Worm (Caenorhabditis elegans) whole organism, L4 larva: Measurements from ENCODE around the gene F15B9.6.
"Not testable (repeated sequence)": the region's sequence is repeated elsewhere in the genome, so short reads cannot be mapped to it uniquely, and the experiment has no call there.

ENCODE experiments used
- T26A8.4 ChIP-seq: fragments of 200-800 bp; sonication (Bioruptor generic); IDR thresholded peaks from 2 replicates; pipeline ENCODE4 v1.3.6; 2022; ENCODE audit warnings: missing genetic modification characterization, missing compliant biosample characterization
- Y105C5A.15 ChIP-seq: fragments of 200-800 bp; sonication (Bioruptor generic); IDR thresholded peaks from 2 replicates; pipeline ENCODE4 v1.3.6; 2022; ENCODE audit warnings: missing genetic modification characterization, missing compliant biosample characterization
- Y75B8A.6 ChIP-seq: fragments of 200-800 bp; sonication (Bioruptor generic); IDR thresholded peaks from 2 replicates; pipeline ENCODE4 v1.3.6; 2022; ENCODE audit warnings: missing genetic modification reagents, missing genetic modification characterization, missing compliant biosample characterization
- aly-2 ChIP-seq: sonication (generic microtip); optimal IDR thresholded peaks from 2 replicates; lab custom pipeline; 2018; ENCODE audit warnings: missing biosample characterization, missing genetic modification characterization
- ama-1 ChIP-seq: fragments of 150-350 bp; optimal IDR thresholded peaks from 2 replicates; lab custom pipeline; 2014; ENCODE audit warnings: inconsistent platforms, mixed read lengths
- arid-1 ChIP-seq: fragments of 200-800 bp; sonication (Bioruptor generic); conservative IDR thresholded peaks from 2 replicates; pipeline ENCODE4 v1.3.6; 2022; ENCODE audit warnings: missing genetic modification reagents, missing genetic modification characterization, missing compliant biosample characterization
- attf-4 ChIP-seq: sonication (generic microtip); optimal IDR thresholded peaks from 3 replicates; lab custom pipeline; 2017; ENCODE audit warnings: missing biosample characterization, missing genetic modification characterization
- ceh-20 ChIP-seq: fragments of 200-800 bp; sonication (Bioruptor generic); IDR thresholded peaks from 2 replicates; pipeline ENCODE4 v1.3.6; 2022; ENCODE audit warnings: missing genetic modification reagents, missing genetic modification characterization, missing compliant biosample characterization
- ceh-44 ChIP-seq: fragments of 200-800 bp; sonication (Bioruptor generic); IDR thresholded peaks from 2 replicates; pipeline ENCODE4 v1.3.6; 2022; ENCODE audit warnings: missing genetic modification reagents, missing genetic modification characterization, missing compliant biosample characterization
- ces-1 ChIP-seq: fragments of 150-350 bp; sonication (generic microtip); optimal IDR thresholded peaks from 4 replicates; lab custom pipeline; 2014; ENCODE audit warnings: missing biosample characterization, missing genetic modification reagents, missing genetic modification characterization
- daf-16 ChIP-seq, 3 experiments: sonication (generic microtip); optimal IDR thresholded peaks; 2 replicates each; lab custom pipeline; 2016 to 2017; ENCODE audit warnings: missing genetic modification characterization in 3 of 3, missing genetic modification reagents in 3 of 3, mild to moderate bottlenecking in 2 of 3, missing compliant biosample characterization in 2 of 3, missing biosample characterization in 1 of 3, moderate library complexity in 1 of 3
- dmd-6 ChIP-seq: fragments of 200-800 bp; sonication (Bioruptor generic); IDR thresholded peaks from 2 replicates; pipeline ENCODE4 v1.3.6; 2022; ENCODE audit warnings: missing genetic modification reagents, missing genetic modification characterization, missing compliant biosample characterization
- dve-1 ChIP-seq: sonication (generic microtip); optimal IDR thresholded peaks from 2 replicates; lab custom pipeline; 2017; ENCODE audit warnings: antibody characterized with exemption, mild to moderate bottlenecking, missing genetic modification characterization, missing compliant biosample characterization; ENCODE audit not compliant: insufficient read depth
- egl-43 ChIP-seq: fragments of 200-800 bp; sonication (Bioruptor generic); IDR thresholded peaks from 2 replicates; pipeline ENCODE4 v1.3.6; 2022; ENCODE audit warnings: missing genetic modification reagents, missing genetic modification characterization, missing compliant biosample characterization
- fkh-10 ChIP-seq: fragments of 150-350 bp; optimal IDR thresholded peaks from 2 replicates; lab custom pipeline; 2014; ENCODE audit warnings: missing biosample characterization, missing genetic modification reagents, missing genetic modification characterization
- hif-1 ChIP-seq, 2 experiments: sonication (generic microtip); optimal IDR thresholded peaks; 2 replicates each; lab custom pipeline; 2016 to 2017; ENCODE audit warnings: missing compliant biosample characterization in 2 of 2, missing genetic modification characterization in 2 of 2, missing genetic modification reagents in 2 of 2, missing genotype in 2 of 2, mild to moderate bottlenecking in 1 of 2
- hlh-11 ChIP-seq: fragments of 200-800 bp; sonication (Bioruptor generic); optimal IDR thresholded peaks from 2 replicates; lab custom pipeline; 2018; ENCODE audit warnings: mild to moderate bottlenecking, missing genetic modification characterization, missing compliant biosample characterization
- hmg-1.1 ChIP-seq: fragments of 200-800 bp; sonication (Bioruptor generic); IDR thresholded peaks from 2 replicates; pipeline ENCODE4 v1.3.6; 2022; ENCODE audit warnings: missing genetic modification reagents, missing genetic modification characterization, missing compliant biosample characterization
- lim-7 ChIP-seq: fragments of 200-800 bp; sonication (Bioruptor generic); IDR thresholded peaks from 2 replicates; pipeline ENCODE4 v1.3.6; 2022; ENCODE audit warnings: missing genetic modification characterization, missing compliant biosample characterization
- lin-1 ChIP-seq: fragments of 200-800 bp; sonication (Bioruptor generic); IDR thresholded peaks from 2 replicates; pipeline ENCODE4 v1.3.6; 2022; ENCODE audit warnings: missing genetic modification reagents, missing genetic modification characterization, missing compliant biosample characterization
- lin-15B ChIP-seq: fragments of 150-350 bp; sonication (generic microtip); optimal IDR thresholded peaks from 3 replicates; lab custom pipeline; 2014; ENCODE audit warnings: missing biosample characterization, missing genetic modification characterization
- lin-29 ChIP-seq: fragments of 200-800 bp; sonication (Bioruptor generic); IDR thresholded peaks from 2 replicates; pipeline ENCODE4 v1.3.6; 2022; ENCODE audit warnings: missing genetic modification reagents, missing genetic modification characterization, missing compliant biosample characterization
- lin-38 ChIP-seq: fragments of 200-800 bp; sonication (Bioruptor generic); IDR thresholded peaks from 2 replicates; pipeline ENCODE4 v1.3.6; 2022; ENCODE audit warnings: missing genetic modification reagents, missing genetic modification characterization, missing compliant biosample characterization
- lsy-2 ChIP-seq, 2 experiments: fragments of 150-350 bp in 1 of 2; sonication (generic microtip) in 1 of 2; optimal IDR thresholded peaks; 2 replicates each; lab custom pipeline; 2014 to 2017; ENCODE audit warnings: missing biosample characterization in 2 of 2, missing genetic modification characterization in 2 of 2
- madf-5 ChIP-seq, 2 experiments: fragments of 200-800 bp; sonication (Bioruptor generic); IDR thresholded peaks; 2 replicates each; pipeline ENCODE4 v1.3.6; 2022; ENCODE audit warnings: missing compliant biosample characterization in 2 of 2, missing genetic modification characterization in 2 of 2
- madf-9 ChIP-seq: fragments of 200-800 bp; sonication (Bioruptor generic); conservative IDR thresholded peaks from 2 replicates; pipeline ENCODE4 v1.3.6; 2022; ENCODE audit warnings: missing genetic modification reagents, missing genetic modification characterization, missing compliant biosample characterization
- mes-2 ChIP-seq: sonication (generic microtip); optimal IDR thresholded peaks from 2 replicates; lab custom pipeline; 2016; ENCODE audit warnings: missing genotype, mild to moderate bottlenecking, missing genetic modification characterization, missing compliant biosample characterization; ENCODE audit not compliant: poor library complexity, severe bottlenecking
- mxl-2 ChIP-seq: fragments of 200-800 bp; sonication (Bioruptor generic); conservative IDR thresholded peaks from 2 replicates; pipeline ENCODE4 v1.3.6; 2022; ENCODE audit warnings: missing genetic modification reagents, missing genetic modification characterization, missing compliant biosample characterization
- mxl-3 ChIP-seq: fragments of 200-800 bp; sonication (Bioruptor generic); optimal IDR thresholded peaks from 2 replicates; lab custom pipeline; 2018; ENCODE audit warnings: mild to moderate bottlenecking, missing genetic modification characterization, missing compliant biosample characterization
- nhr-102 ChIP-seq: sonication (generic microtip); optimal IDR thresholded peaks from 2 replicates; lab custom pipeline; 2016; ENCODE audit warnings: mild to moderate bottlenecking, missing genetic modification characterization, moderate library complexity, missing compliant biosample characterization
- nhr-11 ChIP-seq: fragments of 150-350 bp; optimal IDR thresholded peaks from 2 replicates; lab custom pipeline; 2014; ENCODE audit warnings: missing biosample characterization, missing genetic modification characterization
- nhr-25 ChIP-seq: sonication (generic microtip); optimal IDR thresholded peaks from 2 replicates; lab custom pipeline; 2017; ENCODE audit warnings: missing genetic modification characterization, mild to moderate bottlenecking, missing compliant biosample characterization, antibody characterized with exemption, moderate library complexity, borderline replicate concordance; ENCODE audit not compliant: insufficient read depth
- nhr-42 ChIP-seq: fragments of 200-800 bp; sonication (Bioruptor generic); IDR thresholded peaks from 2 replicates; pipeline ENCODE4 v1.3.6; 2022; ENCODE audit warnings: missing genetic modification characterization, missing compliant biosample characterization
- nhr-48 ChIP-seq: sonication (generic microtip); optimal IDR thresholded peaks from 2 replicates; lab custom pipeline; 2016; ENCODE audit warnings: mild to moderate bottlenecking, missing genetic modification characterization, missing compliant biosample characterization
- pha-4 ChIP-seq, 2 experiments: fragments of 150-350 bp in 1 of 2; fragments of 200-800 bp in 1 of 2; sonication (Bioruptor generic) in 1 of 2; IDR thresholded peaks in 1 of 2; optimal IDR thresholded peaks in 1 of 2; 2 replicates each; pipeline versions ENCODE4 v1.3.6 to Lab custom; 2014 to 2022; ENCODE audit warnings: missing genetic modification characterization in 2 of 2, missing genetic modification reagents in 2 of 2, missing biosample characterization in 1 of 2, missing compliant biosample characterization in 1 of 2
- php-3 ChIP-seq: fragments of 200-800 bp; sonication (Bioruptor generic); IDR thresholded peaks from 2 replicates; pipeline ENCODE4 v1.3.6; 2022; ENCODE audit warnings: missing genetic modification reagents, missing genetic modification characterization, missing compliant biosample characterization
- rbr-2 ChIP-seq: sonication (generic microtip); optimal IDR thresholded peaks from 2 replicates; lab custom pipeline; 2016; ENCODE audit warnings: missing genotype, missing genetic modification characterization, missing compliant biosample characterization
- saeg-2 ChIP-seq: fragments of 200-800 bp; sonication (Bioruptor generic); IDR thresholded peaks from 2 replicates; pipeline ENCODE4 v1.3.6; 2022; ENCODE audit warnings: missing genetic modification reagents, missing genetic modification characterization, missing compliant biosample characterization
- sdz-12 ChIP-seq: fragments of 200-800 bp; sonication (Bioruptor generic); optimal IDR thresholded peaks from 2 replicates; lab custom pipeline; 2018; ENCODE audit warnings: mild to moderate bottlenecking, missing genetic modification characterization, missing compliant biosample characterization
- snpc-1.2 ChIP-seq: fragments of 200-800 bp; sonication (Bioruptor generic); IDR thresholded peaks from 2 replicates; pipeline ENCODE4 v1.3.6; 2022; ENCODE audit warnings: missing genetic modification reagents, missing genetic modification characterization, missing compliant biosample characterization
- spr-3 ChIP-seq: fragments of 200-800 bp; sonication (Bioruptor generic); optimal IDR thresholded peaks from 2 replicates; lab custom pipeline; 2018; ENCODE audit warnings: mild to moderate bottlenecking, missing genetic modification characterization, missing compliant biosample characterization
- tra-1 ChIP-seq: fragments of 200-800 bp; sonication (Bioruptor generic); IDR thresholded peaks from 2 replicates; pipeline ENCODE4 v1.3.6; 2022; ENCODE audit warnings: missing genetic modification reagents, missing genetic modification characterization, missing compliant biosample characterization
- vab-7 ChIP-seq: fragments of 200-800 bp; sonication (Bioruptor generic); IDR thresholded peaks from 2 replicates; pipeline ENCODE4 v1.3.6; 2022; ENCODE audit warnings: missing genetic modification reagents, missing genetic modification characterization, missing compliant biosample characterization
- zfp-3 ChIP-seq: fragments of 200-800 bp; sonication (Bioruptor generic); conservative IDR thresholded peaks from 2 replicates; pipeline ENCODE4 v1.3.6; 2022; ENCODE audit warnings: missing genetic modification reagents, missing genetic modification characterization, missing compliant biosample characterization
- ztf-11 ChIP-seq: fragments of 150-350 bp; optimal IDR thresholded peaks from 2 replicates; lab custom pipeline; 2014; ENCODE audit warnings: missing biosample characterization, missing genetic modification characterization

The F15B9.6 gene

DNA sequence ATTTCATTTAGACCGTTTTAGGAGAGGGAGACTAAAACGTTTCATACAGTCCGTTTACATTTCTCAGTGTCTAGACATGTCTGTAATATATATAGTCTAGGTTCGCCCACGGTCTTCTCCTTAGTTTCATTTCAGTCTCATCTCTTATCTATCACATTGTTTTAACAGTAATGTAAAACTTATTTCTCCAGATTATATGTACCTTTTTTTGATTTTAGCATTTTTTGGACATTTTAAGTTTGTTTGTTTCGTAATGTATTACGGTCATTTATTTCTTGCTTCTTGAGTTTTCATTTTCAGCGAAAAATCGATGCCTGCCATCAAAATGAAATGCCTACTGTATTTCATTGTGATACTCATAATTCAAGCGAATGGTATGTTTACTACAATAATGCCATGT is at the start of gene F15B9.6:
TSS of gene F15B9.6 (plus strand) at position 301 of the 400 bp plus-strand sequence.
- TF ChIP-seq hif-1 (tag; optimal IDR thresholded peaks at IDR 0.05; lab: Kevin White, UChicago) (no peak), madf-5 (GFP tag; IDR thresholded peaks at IDR 0.05; lab: Robert Waterston, UW) (no peak), vab-7 (GFP tag; lab: Robert Waterston, UW) (no peak), lsy-2 (tag; optimal IDR thresholded peaks at IDR 0.05; lab: Kevin White, UChicago) (no peak), mxl-3 (GFP tag; lab: Kevin White, UChicago) (no peak), madf-9 (GFP tag; lab: Robert Waterston, UW) (no peak), Y105C5A.15 (no peak), ceh-44 (no peak), fkh-10 (GFP tag; lab: Kevin White, UChicago) (no peak), ces-1 (no peak), snpc-1.2 (GFP tag; lab: Robert Waterston, UW) (no peak), ztf-11 (no peak), mxl-2 (no peak), arid-1 (no peak), ama-1 (lab: Kevin White, UChicago) (no peak)
- TF ChIP-seq, all 104 proteins: peak for 0

DNA sequence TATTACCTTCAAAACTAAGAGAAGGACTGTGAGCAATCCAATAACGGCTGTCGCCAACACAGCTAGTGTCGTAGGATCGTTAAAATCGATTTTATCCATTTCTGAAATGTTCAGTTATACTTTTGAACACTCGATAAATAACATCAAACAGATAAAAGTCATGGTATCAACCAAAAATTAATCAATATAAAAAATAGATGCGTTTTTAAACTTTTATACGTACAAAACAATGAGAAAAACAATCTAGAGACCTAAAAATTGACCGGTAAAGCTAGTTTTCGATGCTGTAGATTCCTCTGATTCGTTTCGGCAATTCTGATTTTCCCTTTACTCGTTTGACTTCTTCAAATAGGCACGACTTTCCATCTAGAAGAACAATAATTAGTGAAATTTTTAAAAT is 46.8 kb upstream of the F15B9.6 start, which contains the start of gene R186.3:
TSS of gene R186.3 (minus strand) at position 101 of the 400 bp plus-strand sequence.
- TF ChIP-seq mes-2 (tag; lab: Kevin White, UChicago): no peak
- TF ChIP-seq lim-7: no peak
- no peak for TF ChIP-seq lin-29 (GFP tag; lab: Robert Waterston, UW)
- TF ChIP-seq aly-2: no peak
- TF ChIP-seq pha-4 (GFP tag; IDR thresholded peaks at IDR 0.05; lab: Robert Waterston, UW): no peak
- TF ChIP-seq pha-4 (tag; optimal IDR thresholded peaks at IDR 0.05; lab: Kevin White, UChicago): no peak
- TF ChIP-seq sdz-12 (GFP tag; lab: Kevin White, UChicago): no peak
- TF ChIP-seq egl-43 (GFP tag; lab: Robert Waterston, UW): no peak
- no peak for TF ChIP-seq hmg-1.1 (GFP tag; lab: Robert Waterston, UW)
- TF ChIP-seq saeg-2: no peak
- no peak for TF ChIP-seq ceh-44
- TF ChIP-seq hif-1 (tag; optimal IDR thresholded peaks at IDR 0.05; lab: Kevin White, UChicago): no peak
- no peak for TF ChIP-seq tra-1 (GFP tag; lab: Robert Waterston, UW)
- TF ChIP-seq php-3 (GFP tag; lab: Robert Waterston, UW): no peak
- TF ChIP-seq dmd-6 (GFP tag; lab: Robert Waterston, UW): no peak
- TF ChIP-seq nhr-11: no peak
- no peak for TF ChIP-seq nhr-25
- TF ChIP-seq arid-1: no peak
- TF ChIP-seq lin-15B (tag; lab: Kevin White, UChicago): no peak
- no peak for TF ChIP-seq attf-4 (tag; lab: Kevin White, UChicago)
- TF ChIP-seq ceh-20 (GFP tag; lab: Robert Waterston, UW): no peak

DNA sequence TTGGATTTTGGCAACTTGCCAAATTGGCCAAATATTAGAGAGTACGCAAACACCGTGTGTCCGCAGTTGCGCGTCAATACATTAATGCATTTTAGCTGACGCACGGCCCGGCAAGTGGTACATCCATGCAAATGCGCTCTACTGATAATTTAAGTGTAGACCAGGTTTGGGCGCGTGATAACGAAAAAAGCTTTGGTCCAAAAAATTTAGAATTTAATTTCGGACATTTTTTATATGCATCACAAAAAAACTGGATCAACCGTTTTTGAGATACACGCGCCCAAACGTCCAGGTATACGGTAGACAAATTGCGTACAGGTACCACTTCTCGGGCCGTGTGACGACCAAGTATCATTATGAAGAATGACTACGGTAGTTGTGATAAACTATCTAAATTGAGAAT is 46.0 kb upstream of the F15B9.6 start, which contains the start of gene R186.8:
TSS of gene R186.8 (minus strand) at position 58 of the 403 bp plus-strand sequence.
- TF ChIP-seq spr-3 (peak; percentile 38), mxl-3 (GFP tag; lab: Kevin White, UChicago) (peak; percentile 44), hlh-11 (tag; lab: Kevin White, UChicago) (peak; percentile 79), ceh-44 (peak; percentile 84), T26A8.4 (GFP tag; lab: Robert Waterston, UW) (peak; percentile 87; the same call in 1 of the 2 replicates), daf-16 (GFP tag; optimal IDR thresholded peaks at IDR 0.05; lab: Kevin White, UChicago) (peak in 1 of 2 experiments; percentile 21), daf-16 (tag; optimal IDR thresholded peaks at IDR 0.05; lab: Kevin White, UChicago) (peak; percentile 35), lin-1 (GFP tag; lab: Robert Waterston, UW) (peak; percentile 12; the same call in 1 of the 2 replicates), nhr-11 (peak; percentile 37), mes-2 (tag; lab: Kevin White, UChicago) (peak; percentile 79), pha-4 (GFP tag; IDR thresholded peaks at IDR 0.05; lab: Robert Waterston, UW) (peak; percentile 77), dve-1 (tag; lab: Kevin White, UChicago) (peak; percentile 53), lin-15B (tag; lab: Kevin White, UChicago) (peak; percentile 18), lsy-2 (tag; optimal IDR thresholded peaks at IDR 0.05; lab: Kevin White, UChicago) (peak in 1 of 2 experiments; percentile 93), arid-1 (peak; percentile 72), Y75B8A.6 (GFP tag; lab: Robert Waterston, UW) (peak; percentile 45; the same call in 1 of the 2 replicates), mxl-2 (peak; percentile 62), nhr-102 (peak; percentile 58), zfp-3 (GFP tag; lab: Robert Waterston, UW) (peak; percentile 87), nhr-42 (GFP tag; lab: Robert Waterston, UW) (peak; percentile 88), rbr-2 (tag; lab: Kevin White, UChicago) (peak; percentile 86), lin-38 (GFP tag; lab: Robert Waterston, UW) (peak; percentile 99), nhr-48 (tag; lab: Kevin White, UChicago) (peak; percentile 60)
- not testable (repeated sequence) for TF ChIP-seq pha-4 (tag; optimal IDR thresholded peaks at IDR 0.05; lab: Kevin White, UChicago)
